Worm (Caenorhabditis elegans) whole organism, L4 larva: ENCODE results near the gene F02H6.7.

Experiments
- D1046.2 ChIP-seq: fragments of 200-800 bp; sonication (Bioruptor generic); IDR thresholded peaks from 2 replicates; pipeline ENCODE4 v1.3.6; 2022; ENCODE audit warnings: missing genetic modification characterization, missing compliant biosample characterization
- F37D6.2 ChIP-seq: sonication (generic microtip); optimal IDR thresholded peaks from 2 replicates; lab custom pipeline; 2016; ENCODE audit warnings: mild to moderate bottlenecking, missing genetic modification characterization, missing compliant biosample characterization
- F44E2.7 ChIP-seq: fragments of 200-800 bp; sonication (Bioruptor generic); IDR thresholded peaks from 2 replicates; pipeline ENCODE4 v2.1.2; 2022; ENCODE audit warnings: missing genetic modification characterization, missing compliant biosample characterization
- F49E8.2 ChIP-seq: sonication (generic microtip); optimal IDR thresholded peaks from 2 replicates; lab custom pipeline; 2016; ENCODE audit warnings: missing compliant biosample characterization, mild to moderate bottlenecking, missing genetic modification characterization, borderline replicate concordance
- T20F7.1 ChIP-seq: fragments of 200-800 bp; sonication (Bioruptor generic); optimal IDR thresholded peaks from 2 replicates; lab custom pipeline; 2018; ENCODE audit warnings: mild to moderate bottlenecking, missing genetic modification characterization, missing compliant biosample characterization
- T26A8.4 ChIP-seq: fragments of 200-800 bp; sonication (Bioruptor generic); IDR thresholded peaks from 2 replicates; pipeline ENCODE4 v1.3.6; 2022; ENCODE audit warnings: missing genetic modification characterization, missing compliant biosample characterization
- Y105C5A.15 ChIP-seq: fragments of 200-800 bp; sonication (Bioruptor generic); IDR thresholded peaks from 2 replicates; pipeline ENCODE4 v1.3.6; 2022; ENCODE audit warnings: missing genetic modification characterization, missing compliant biosample characterization
- Y48G9A.11 ChIP-seq: fragments of 200-800 bp; sonication (Bioruptor generic); IDR thresholded peaks from 2 replicates; pipeline ENCODE4 v1.3.6; 2022; ENCODE audit warnings: missing genetic modification reagents, missing genetic modification characterization, missing compliant biosample characterization
- ZK337.2 ChIP-seq: fragments of 200-800 bp; sonication (Bioruptor generic); IDR thresholded peaks from 2 replicates; pipeline ENCODE4 v1.3.6; 2022; ENCODE audit warnings: missing genetic modification reagents, missing genetic modification characterization, missing compliant biosample characterization
- arid-1 ChIP-seq: fragments of 200-800 bp; sonication (Bioruptor generic); conservative IDR thresholded peaks from 2 replicates; pipeline ENCODE4 v1.3.6; 2022; ENCODE audit warnings: missing genetic modification reagents, missing genetic modification characterization, missing compliant biosample characterization
- attf-4 ChIP-seq: sonication (generic microtip); optimal IDR thresholded peaks from 3 replicates; lab custom pipeline; 2017; ENCODE audit warnings: missing biosample characterization, missing genetic modification characterization
- ceh-20 ChIP-seq: fragments of 200-800 bp; sonication (Bioruptor generic); IDR thresholded peaks from 2 replicates; pipeline ENCODE4 v1.3.6; 2022; ENCODE audit warnings: missing genetic modification reagents, missing genetic modification characterization, missing compliant biosample characterization
- ceh-28 ChIP-seq: fragments of 150-350 bp; optimal IDR thresholded peaks from 2 replicates; lab custom pipeline; 2014; ENCODE audit warnings: missing biosample characterization, missing genetic modification reagents, missing genetic modification characterization
- ceh-32 ChIP-seq: sonication (generic microtip); optimal IDR thresholded peaks from 2 replicates; lab custom pipeline; 2016; ENCODE audit warnings: mild to moderate bottlenecking, missing genetic modification characterization, missing compliant biosample characterization; ENCODE audit not compliant: poor library complexity
- ceh-44 ChIP-seq: fragments of 200-800 bp; sonication (Bioruptor generic); IDR thresholded peaks from 2 replicates; pipeline ENCODE4 v1.3.6; 2022; ENCODE audit warnings: missing genetic modification reagents, missing genetic modification characterization, missing compliant biosample characterization
- ceh-62 ChIP-seq: sonication (generic microtip); optimal IDR thresholded peaks from 2 replicates; lab custom pipeline; 2017; ENCODE audit warnings: missing biosample characterization, missing genetic modification characterization
- ces-1 ChIP-seq: fragments of 150-350 bp; sonication (generic microtip); optimal IDR thresholded peaks from 4 replicates; lab custom pipeline; 2014; ENCODE audit warnings: missing biosample characterization, missing genetic modification reagents, missing genetic modification characterization
- ctbp-1 ChIP-seq: fragments of 200-800 bp; sonication (Bioruptor generic); IDR thresholded peaks from 2 replicates; pipeline ENCODE4 v1.3.6; 2022; ENCODE audit warnings: missing genetic modification reagents, missing genetic modification characterization, missing compliant biosample characterization
- daf-12 ChIP-seq: fragments of 150-350 bp; optimal IDR thresholded peaks from 2 replicates; lab custom pipeline; 2014; ENCODE audit warnings: missing biosample characterization, missing genetic modification reagents, missing genetic modification characterization
- daf-16 ChIP-seq, 3 experiments: sonication (generic microtip); optimal IDR thresholded peaks; 2 replicates each; lab custom pipeline; 2016 to 2017; ENCODE audit warnings: missing genetic modification characterization in 3 of 3, missing genetic modification reagents in 3 of 3, mild to moderate bottlenecking in 2 of 3, missing compliant biosample characterization in 2 of 3, missing biosample characterization in 1 of 3, moderate library complexity in 1 of 3
- daf-19 ChIP-seq: fragments of 200-800 bp; sonication (Bioruptor generic); conservative IDR thresholded peaks from 2 replicates; pipeline ENCODE4 v1.3.6; 2022; ENCODE audit warnings: missing genetic modification characterization, missing compliant biosample characterization
- dpl-1 ChIP-seq: fragments of 150-350 bp; optimal IDR thresholded peaks from 2 replicates; lab custom pipeline; 2014; ENCODE audit warnings: missing biosample characterization, missing genetic modification reagents, missing genetic modification characterization
- hif-1 ChIP-seq, 2 experiments: sonication (generic microtip); optimal IDR thresholded peaks; 2 replicates each; lab custom pipeline; 2016 to 2017; ENCODE audit warnings: missing compliant biosample characterization in 2 of 2, missing genetic modification characterization in 2 of 2, missing genetic modification reagents in 2 of 2, missing genotype in 2 of 2, mild to moderate bottlenecking in 1 of 2
- hlh-30 ChIP-seq: sonication (generic microtip); optimal IDR thresholded peaks from 2 replicates; lab custom pipeline; 2017; ENCODE audit warnings: antibody characterized with exemption, mild to moderate bottlenecking, missing genetic modification characterization, missing compliant biosample characterization; ENCODE audit not compliant: insufficient read depth
- lin-13 ChIP-seq: fragments of 150-350 bp; optimal IDR thresholded peaks from 2 replicates; lab custom pipeline; 2014; ENCODE audit warnings: missing biosample characterization, missing genetic modification reagents, missing genetic modification characterization
- lin-15B ChIP-seq: fragments of 150-350 bp; sonication (generic microtip); optimal IDR thresholded peaks from 3 replicates; lab custom pipeline; 2014; ENCODE audit warnings: missing biosample characterization, missing genetic modification characterization
- lin-38 ChIP-seq: fragments of 200-800 bp; sonication (Bioruptor generic); IDR thresholded peaks from 2 replicates; pipeline ENCODE4 v1.3.6; 2022; ENCODE audit warnings: missing genetic modification reagents, missing genetic modification characterization, missing compliant biosample characterization
- madf-5 ChIP-seq, 2 experiments: fragments of 200-800 bp; sonication (Bioruptor generic); IDR thresholded peaks; 2 replicates each; pipeline ENCODE4 v1.3.6; 2022; ENCODE audit warnings: missing compliant biosample characterization in 2 of 2, missing genetic modification characterization in 2 of 2
- mdt-29 ChIP-seq: fragments of 200-800 bp; sonication (Bioruptor generic); IDR thresholded peaks from 2 replicates; pipeline ENCODE4 v1.3.6; 2022; ENCODE audit warnings: missing genetic modification reagents, missing genetic modification characterization, missing compliant biosample characterization
- mxl-3 ChIP-seq: fragments of 200-800 bp; sonication (Bioruptor generic); optimal IDR thresholded peaks from 2 replicates; lab custom pipeline; 2018; ENCODE audit warnings: mild to moderate bottlenecking, missing genetic modification characterization, missing compliant biosample characterization
- nhr-10 ChIP-seq: fragments of 150-350 bp; optimal IDR thresholded peaks from 2 replicates; lab custom pipeline; 2014; ENCODE audit warnings: missing biosample characterization, missing genetic modification characterization
- nhr-102 ChIP-seq: sonication (generic microtip); optimal IDR thresholded peaks from 2 replicates; lab custom pipeline; 2016; ENCODE audit warnings: mild to moderate bottlenecking, missing genetic modification characterization, moderate library complexity, missing compliant biosample characterization
- nhr-111 ChIP-seq: fragments of 200-800 bp; sonication (Bioruptor generic); optimal IDR thresholded peaks from 2 replicates; lab custom pipeline; 2018; ENCODE audit warnings: mild to moderate bottlenecking, missing genetic modification characterization, missing compliant biosample characterization
- nhr-28 ChIP-seq: fragments of 150-350 bp; optimal IDR thresholded peaks from 2 replicates; lab custom pipeline; 2014; ENCODE audit warnings: missing biosample characterization, missing genetic modification characterization
- nhr-42 ChIP-seq: fragments of 200-800 bp; sonication (Bioruptor generic); IDR thresholded peaks from 2 replicates; pipeline ENCODE4 v1.3.6; 2022; ENCODE audit warnings: missing genetic modification characterization, missing compliant biosample characterization
- nhr-48 ChIP-seq: sonication (generic microtip); optimal IDR thresholded peaks from 2 replicates; lab custom pipeline; 2016; ENCODE audit warnings: mild to moderate bottlenecking, missing genetic modification characterization, missing compliant biosample characterization
- pha-4 ChIP-seq, 2 experiments: fragments of 150-350 bp in 1 of 2; fragments of 200-800 bp in 1 of 2; sonication (Bioruptor generic) in 1 of 2; IDR thresholded peaks in 1 of 2; optimal IDR thresholded peaks in 1 of 2; 2 replicates each; pipeline versions ENCODE4 v1.3.6 to Lab custom; 2014 to 2022; ENCODE audit warnings: missing genetic modification characterization in 2 of 2, missing genetic modification reagents in 2 of 2, missing biosample characterization in 1 of 2, missing compliant biosample characterization in 1 of 2
- sdz-12 ChIP-seq: fragments of 200-800 bp; sonication (Bioruptor generic); optimal IDR thresholded peaks from 2 replicates; lab custom pipeline; 2018; ENCODE audit warnings: mild to moderate bottlenecking, missing genetic modification characterization, missing compliant biosample characterization
- snpc-1.2 ChIP-seq: fragments of 200-800 bp; sonication (Bioruptor generic); IDR thresholded peaks from 2 replicates; pipeline ENCODE4 v1.3.6; 2022; ENCODE audit warnings: missing genetic modification reagents, missing genetic modification characterization, missing compliant biosample characterization
- snpc-4 ChIP-seq: fragments of 150-350 bp; optimal IDR thresholded peaks from 2 replicates; lab custom pipeline; 2014; ENCODE audit warnings: missing biosample characterization, missing genetic modification characterization
- spr-3 ChIP-seq: fragments of 200-800 bp; sonication (Bioruptor generic); optimal IDR thresholded peaks from 2 replicates; lab custom pipeline; 2018; ENCODE audit warnings: mild to moderate bottlenecking, missing genetic modification characterization, missing compliant biosample characterization
- tra-1 ChIP-seq: fragments of 200-800 bp; sonication (Bioruptor generic); IDR thresholded peaks from 2 replicates; pipeline ENCODE4 v1.3.6; 2022; ENCODE audit warnings: missing genetic modification reagents, missing genetic modification characterization, missing compliant biosample characterization
- unc-130 ChIP-seq: sonication (generic microtip); optimal IDR thresholded peaks from 2 replicates; lab custom pipeline; 2016; ENCODE audit warnings: missing genetic modification reagents, missing genetic modification characterization, missing compliant biosample characterization
- unc-62 ChIP-seq, 3 experiments: fragments of 150-350 bp in 1 of 3; sonication (generic microtip); optimal IDR thresholded peaks in 2 of 3; peaks in 1 of 3; 1 replicate in 1 of 3; 2 replicates in 2 of 3; lab custom pipeline; 2014 to 2017; ENCODE audit warnings: missing biosample characterization in 3 of 3, missing genetic modification characterization in 3 of 3, missing genetic modification reagents in 3 of 3, missing genotype in 1 of 3
- vab-7 ChIP-seq: fragments of 200-800 bp; sonication (Bioruptor generic); IDR thresholded peaks from 2 replicates; pipeline ENCODE4 v1.3.6; 2022; ENCODE audit warnings: missing genetic modification reagents, missing genetic modification characterization, missing compliant biosample characterization
- zip-11 ChIP-seq: fragments of 200-800 bp; sonication (Bioruptor generic); IDR thresholded peaks from 2 replicates; pipeline ENCODE4 v1.3.6; 2022; ENCODE audit warnings: missing genetic modification characterization, missing compliant biosample characterization
- zip-2 ChIP-seq: fragments of 150-350 bp; optimal IDR thresholded peaks from 2 replicates; lab custom pipeline; 2014; ENCODE audit warnings: missing biosample characterization, missing genetic modification characterization
- ztf-7 ChIP-seq: fragments of 150-350 bp; optimal IDR thresholded peaks from 2 replicates; lab custom pipeline; 2014; ENCODE audit warnings: missing biosample characterization, missing genetic modification characterization

Gene F02H6.7

DNA sequence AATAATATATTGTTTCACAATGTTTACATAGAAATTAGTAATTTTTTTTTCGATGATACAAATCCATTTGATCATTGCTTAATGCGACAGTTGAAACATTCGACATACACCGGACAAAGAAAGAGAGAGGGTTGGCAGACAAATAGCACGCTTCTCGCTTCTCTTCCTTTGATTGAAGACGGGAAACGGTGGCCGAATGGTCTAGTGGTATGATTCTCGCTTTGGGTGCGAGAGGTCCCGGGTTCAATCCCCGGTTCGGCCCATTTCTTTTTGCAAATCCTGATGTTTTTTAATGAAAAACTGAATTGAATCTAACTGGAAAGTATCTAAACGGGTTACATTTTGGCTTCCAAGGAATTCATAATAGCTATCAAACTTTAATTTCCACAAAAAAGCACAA lies 3.1 kb downstream of the F02H6.7 start (continued):
- TF ChIP-seq lin-15B (no peak), snpc-4 (peak; percentile 49), T26A8.4 (no peak), F49E8.2 (tag; lab: Kevin White, UChicago) (peak; percentile 80), tra-1 (GFP tag; lab: Robert Waterston, UW) (peak; percentile 74; the same call in 1 of the 2 replicates), T20F7.1 (GFP tag; lab: Kevin White, UChicago) (peak; percentile 28), daf-12 (tag; lab: Kevin White, UChicago) (no peak), daf-19 (GFP tag; lab: Robert Waterston, UW) (peak; percentile 82), zip-11 (GFP tag; lab: Robert Waterston, UW) (no peak), vab-7 (GFP tag; lab: Robert Waterston, UW) (peak; percentile 79), ces-1 (no peak), ztf-7 (tag; lab: Kevin White, UChicago) (peak; percentile 76), nhr-111 (peak; percentile 33), F44E2.7 (peak; percentile 54; the same call in 1 of the 2 replicates), nhr-48 (peak; percentile 38), attf-4 (tag; lab: Kevin White, UChicago) (no peak), unc-62 (GFP tag; optimal IDR thresholded peaks at IDR 0.05 in 1 of 2; lab: Kevin White, UChicago) (peak in 1 of 2 experiments; percentile 20), unc-62 (tag; optimal IDR thresholded peaks at IDR 0.05; lab: Kevin White, UChicago) (no peak), ceh-44 (GFP tag; lab: Robert Waterston, UW) (peak; percentile 84), ZK337.2 (GFP tag; lab: Robert Waterston, UW) (peak; percentile 62; the same call in 1 of the 2 replicates), nhr-10 (tag; lab: Kevin White, UChicago) (no peak), nhr-28 (tag; lab: Kevin White, UChicago) (peak; percentile 11), ceh-20 (peak; percentile 80), Y48G9A.11 (peak; percentile 64; the same call in 1 of the 2 replicates), ceh-32 (no peak), unc-130 (peak; percentile 58), D1046.2 (GFP tag; lab: Robert Waterston, UW) (no peak), F37D6.2 (tag; lab: Kevin White, UChicago) (no peak), dpl-1 (GFP tag; lab: Kevin White, UChicago) (peak; percentile 21), hlh-30 (tag; lab: Kevin White, UChicago) (no peak), mdt-29 (peak; percentile 82; the same call in 1 of the 2 replicates), snpc-1.2 (peak; percentile 100), spr-3 (GFP tag; lab: Kevin White, UChicago) (no peak), daf-16 (GFP tag; optimal IDR thresholded peaks at IDR 0.05; lab: Kevin White, UChicago) (peak; percentile 45 to 56), daf-16 (tag; optimal IDR thresholded peaks at IDR 0.05; lab: Kevin White, UChicago) (peak; percentile 42), Y105C5A.15 (GFP tag; lab: Robert Waterston, UW) (peak; percentile 62; the same call in 1 of the 2 replicates), zip-2 (tag; lab: Kevin White, UChicago) (peak; percentile 19), madf-5 (GFP tag; IDR thresholded peaks at IDR 0.05; lab: Robert Waterston, UW) (peak in 1 of 2 experiments; percentile 83; a peak in 2 of 4 replicates), mxl-3 (GFP tag; lab: Kevin White, UChicago) (peak; percentile 34), lin-13 (GFP tag; lab: Kevin White, UChicago) (peak; percentile 56), pha-4 (GFP tag; IDR thresholded peaks at IDR 0.05; lab: Robert Waterston, UW) (peak; percentile 80; the same call in 1 of the 2 replicates), pha-4 (tag; optimal IDR thresholded peaks at IDR 0.05; lab: Kevin White, UChicago) (no peak), arid-1 (peak; percentile 91), ceh-62 (tag; lab: Kevin White, UChicago) (no peak), ceh-28 (tag; lab: Kevin White, UChicago) (no peak), nhr-42 (GFP tag; lab: Robert Waterston, UW) (peak; percentile 59; the same call in 1 of the 2 replicates), lin-38 (GFP tag; lab: Robert Waterston, UW) (peak; percentile 76), sdz-12 (GFP tag; lab: Kevin White, UChicago) (peak; percentile 5), ctbp-1 (no peak; the same call in 1 of the 2 replicates), nhr-102 (tag; lab: Kevin White, UChicago) (peak; percentile 60), hif-1 (tag; optimal IDR thresholded peaks at IDR 0.05; lab: Kevin White, UChicago) (peak; percentile 52 to 86)
